Worm (Caenorhabditis elegans) whole organism, midembryonic: Measurements from ENCODE around the gene F48E8.3.

ENCODE experiments used
- T22C8.4 ChIP-seq: fragments of 200-800 bp; sonication (Bioruptor generic); IDR thresholded peaks from 2 replicates; pipeline ENCODE4 v1.3.6; 2022; ENCODE audit warnings: missing genetic modification characterization, missing compliant biosample characterization
- cog-1 ChIP-seq: sonication (generic microtip); optimal IDR thresholded peaks from 2 replicates; lab custom pipeline; 2016; ENCODE audit warnings: missing genetic modification characterization, missing compliant biosample characterization
- flt-1 ChIP-seq: fragments of 200-800 bp; sonication (Bioruptor generic); IDR thresholded peaks from 2 replicates; pipeline ENCODE4 v1.3.6; 2022; ENCODE audit warnings: missing genetic modification characterization, missing compliant biosample characterization
- klf-2 ChIP-seq: fragments of 200-800 bp; sonication (Bioruptor generic); conservative IDR thresholded peaks from 2 replicates; pipeline ENCODE4 v1.3.6; 2022; ENCODE audit warnings: missing genetic modification reagents, missing genetic modification characterization, missing compliant biosample characterization
- med-1 ChIP-seq: sonication (generic microtip); optimal IDR thresholded peaks from 2 replicates; lab custom pipeline; 2017; ENCODE audit warnings: missing genetic modification characterization, mild to moderate bottlenecking, missing compliant biosample characterization, antibody characterized with exemption, missing genetic modification reagents; ENCODE audit not compliant: insufficient read depth
- ref-1 ChIP-seq: fragments of 200-800 bp; sonication (Bioruptor generic); conservative IDR thresholded peaks from 2 replicates; pipeline ENCODE4 v1.3.6; 2022; ENCODE audit warnings: missing genetic modification reagents, missing genetic modification characterization, missing compliant biosample characterization
- tab-1 ChIP-seq: fragments of 200-800 bp; sonication (Bioruptor generic); IDR thresholded peaks from 2 replicates; pipeline ENCODE4 v1.3.6; 2022; ENCODE audit warnings: missing genetic modification characterization, missing compliant biosample characterization
- ztf-23 ChIP-seq: fragments of 200-800 bp; sonication (Bioruptor generic); IDR thresholded peaks from 2 replicates; pipeline ENCODE4 v1.3.6; 2022; ENCODE audit warnings: missing genetic modification reagents, missing genetic modification characterization, missing compliant biosample characterization
- ztf-29 ChIP-seq: fragments of 200-800 bp; sonication (Bioruptor generic); IDR thresholded peaks from 2 replicates; pipeline ENCODE4 v1.3.6; 2022; ENCODE audit warnings: missing genetic modification reagents, missing genetic modification characterization, missing compliant biosample characterization

Gene F48E8.3

DNA sequence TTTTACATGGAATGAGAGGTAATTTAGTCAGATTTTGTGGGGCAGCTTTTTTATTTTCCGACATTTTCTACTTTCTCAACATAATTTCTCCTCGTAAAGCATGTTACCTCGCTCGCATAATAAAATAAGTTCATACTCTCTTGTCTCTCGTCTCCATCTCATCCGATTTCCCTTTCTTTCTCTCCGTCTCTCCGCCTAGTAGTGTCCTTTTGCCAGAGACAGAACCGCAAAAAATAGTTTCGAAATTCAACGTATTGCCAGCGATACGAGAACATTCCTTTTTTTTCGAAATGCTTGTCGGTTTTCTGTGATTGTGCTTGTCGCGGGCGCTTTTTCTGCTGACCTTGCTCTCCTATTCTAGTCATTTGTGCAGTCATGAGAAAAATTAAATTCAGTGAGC is 43.0 kb downstream of the F48E8.3 start:
- no peak for TF ChIP-seq ztf-29 (GFP tag; lab: Robert Waterston, UW)
- TF ChIP-seq flt-1 (GFP tag; lab: Robert Waterston, UW), result 0 out of 2 replicates have a peak, but pooled peaks have one; percentile 16

DNA sequence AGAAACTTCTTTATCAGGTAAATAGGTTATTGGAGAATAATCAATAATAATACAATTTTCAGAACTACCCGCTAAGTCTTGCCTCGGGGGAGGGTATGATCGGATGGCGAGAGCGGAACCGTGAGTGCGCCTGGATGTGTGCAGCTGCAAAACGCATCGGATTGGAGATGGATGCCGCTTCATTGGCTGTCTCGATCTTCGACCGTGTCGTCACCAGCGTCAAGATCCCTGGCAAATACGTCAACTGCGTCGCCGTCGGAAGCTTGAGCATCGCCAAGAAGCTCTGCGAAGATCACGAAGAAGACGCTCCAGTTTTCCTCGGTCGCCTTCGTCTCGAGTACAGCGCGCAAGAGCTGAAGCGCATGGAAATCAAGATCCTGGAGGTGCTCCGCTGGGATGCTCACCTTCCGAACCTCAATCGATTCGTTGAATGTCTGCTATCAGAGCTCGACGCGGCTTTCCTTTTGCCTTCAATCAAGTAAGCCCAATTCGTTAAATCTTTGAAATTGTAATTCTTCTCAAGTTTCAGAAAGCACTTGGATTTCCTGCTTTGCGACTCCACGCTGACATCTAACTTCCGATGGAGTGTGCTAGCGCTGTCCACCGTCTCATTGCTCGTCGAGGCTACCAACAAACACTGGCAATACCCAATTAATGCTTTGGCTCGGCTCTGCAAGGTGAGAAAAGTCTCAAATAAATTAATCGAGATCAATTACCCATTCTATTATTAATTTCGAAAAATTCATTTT is 43.7 kb downstream of the F48E8.3 start:
- TF ChIP-seq flt-1 (GFP tag; lab: Robert Waterston, UW) (0 out of 2 replicates have a peak, but pooled peaks have one; percentile 54), ref-1 (GFP tag; lab: Robert Waterston, UW) (no peak), tab-1 (GFP tag; lab: Robert Waterston, UW) (no peak), cog-1 (no peak), klf-2 (GFP tag; lab: Robert Waterston, UW) (no peak)

DNA sequence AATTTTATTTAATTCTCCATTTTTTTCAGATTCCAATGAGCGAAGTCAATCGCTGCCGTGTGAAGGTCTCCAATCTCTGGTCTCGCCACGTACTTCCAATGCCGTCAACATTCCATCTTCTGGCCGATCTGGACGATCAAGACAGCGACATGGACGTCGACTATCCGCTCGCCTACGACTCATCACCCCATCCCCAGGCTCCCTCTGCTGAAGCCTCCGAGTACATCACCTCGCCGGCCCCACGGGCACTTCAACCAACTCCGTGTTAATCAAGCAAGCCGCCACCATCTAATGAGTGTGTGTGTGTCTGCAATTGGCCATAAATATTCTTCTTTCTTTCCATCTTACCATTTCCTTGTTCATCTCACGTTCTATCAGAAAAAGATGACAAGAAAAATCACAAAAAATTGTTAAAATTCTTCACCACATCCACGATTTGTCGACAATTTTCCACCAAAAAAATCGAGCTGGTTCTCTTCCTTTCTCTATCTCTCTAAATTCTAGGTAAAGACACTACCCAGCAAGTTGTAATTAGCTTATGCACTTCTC is 44.4 kb downstream of the F48E8.3 start:
- no peak for TF ChIP-seq ref-1 (GFP tag; lab: Robert Waterston, UW)
- 0 out of 2 replicates have a peak, but pooled peaks have one; percentile 9 for TF ChIP-seq tab-1 (GFP tag; lab: Robert Waterston, UW)

DNA sequence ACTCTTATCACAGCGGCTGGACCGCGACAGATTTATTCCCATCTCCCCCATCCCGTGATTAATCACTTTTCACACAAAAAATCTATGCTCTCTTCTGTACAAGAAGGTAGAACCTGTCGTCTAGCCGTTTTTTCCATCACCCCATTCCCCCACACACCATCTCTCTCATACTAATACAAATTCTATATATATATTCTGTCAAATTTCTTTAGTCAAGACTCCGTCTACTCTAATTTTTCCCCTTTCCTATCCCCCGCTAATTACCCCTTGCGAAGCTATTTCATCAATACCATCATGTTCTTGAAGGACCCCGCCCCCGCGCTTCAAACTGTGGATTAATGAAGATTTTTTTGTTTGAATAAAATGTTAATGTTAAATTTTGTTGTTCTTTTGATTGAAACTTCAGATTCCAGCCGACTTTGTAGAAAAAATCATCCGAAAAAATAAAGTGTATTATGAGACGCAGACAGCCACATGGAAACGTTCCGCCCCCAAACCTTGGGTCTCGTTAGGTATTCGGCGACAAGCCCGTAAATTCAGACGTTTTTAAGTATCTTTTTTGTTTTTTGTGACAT is 44.9 kb downstream of the F48E8.3 start:
- no peak for TF ChIP-seq ref-1 (GFP tag; lab: Robert Waterston, UW)
- no peak for TF ChIP-seq klf-2 (GFP tag; lab: Robert Waterston, UW)
- TF ChIP-seq ztf-29 (GFP tag; lab: Robert Waterston, UW), result no peak
- 0 out of 2 replicates have a peak, but pooled peaks have one; percentile 52 for TF ChIP-seq ztf-23 (GFP tag; lab: Robert Waterston, UW)

DNA sequence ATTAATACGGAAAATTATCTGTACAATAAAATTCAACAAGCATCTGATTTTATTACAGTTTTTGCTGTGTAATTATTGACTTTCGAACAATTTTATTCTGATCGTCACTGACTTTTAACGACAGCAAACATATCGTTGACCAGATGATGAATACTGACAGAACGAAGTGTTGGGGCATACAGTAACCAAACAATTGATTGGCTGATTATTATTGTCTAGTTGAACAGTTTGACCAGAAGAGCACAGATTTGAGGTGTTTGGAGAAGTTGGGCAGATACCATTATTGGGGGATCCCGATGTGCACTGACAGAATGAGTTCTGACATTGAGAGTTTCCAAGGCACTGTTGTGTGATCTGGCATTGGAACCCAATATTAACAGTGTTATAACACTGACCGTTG is 45.8 kb downstream of the F48E8.3 start:
- no peak for TF ChIP-seq T22C8.4 (GFP tag; lab: Robert Waterston, UW)
- no peak for TF ChIP-seq flt-1 (GFP tag; lab: Robert Waterston, UW)
- TF ChIP-seq med-1 (GFP tag; lab: Kevin White, UChicago), result no peak
- no peak for TF ChIP-seq ref-1 (GFP tag; lab: Robert Waterston, UW)
- TF ChIP-seq cog-1, result no peak
- TF ChIP-seq tab-1 (GFP tag; lab: Robert Waterston, UW), result no peak
- no peak for TF ChIP-seq ztf-29 (GFP tag; lab: Robert Waterston, UW)
- no peak for TF ChIP-seq ztf-23 (GFP tag; lab: Robert Waterston, UW)
- no peak for TF ChIP-seq klf-2 (GFP tag; lab: Robert Waterston, UW)

DNA sequence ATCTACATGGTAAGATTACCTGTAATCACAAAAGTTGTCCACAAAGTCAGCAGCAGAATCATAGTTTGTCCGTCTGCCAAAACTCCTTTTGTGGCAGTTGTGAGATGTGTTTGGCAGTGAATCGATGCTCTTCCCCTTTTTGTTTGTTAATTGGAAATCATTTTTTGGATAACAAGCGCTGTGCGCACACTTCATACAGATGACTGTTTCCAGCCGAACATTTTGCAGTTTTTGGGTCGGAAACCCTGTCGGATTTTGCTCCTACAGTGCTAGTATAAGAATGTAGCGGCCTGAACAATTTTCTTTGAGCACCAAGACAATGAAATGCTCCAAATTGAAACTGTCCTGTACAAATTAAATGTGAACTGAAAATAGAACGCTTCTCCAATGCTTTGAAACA is 47.5 kb downstream of the F48E8.3 start, which contains the start of gene D1044.7:
Gene D1044.7 (minus strand): TSS at position 101 of the 400 bp plus-strand sequence.
- no peak for TF ChIP-seq med-1 (GFP tag; lab: Kevin White, UChicago)
- TF ChIP-seq ref-1 (GFP tag; lab: Robert Waterston, UW), result no peak
- TF ChIP-seq cog-1, result no peak
- no peak for TF ChIP-seq tab-1 (GFP tag; lab: Robert Waterston, UW)
- TF ChIP-seq ztf-23 (GFP tag; lab: Robert Waterston, UW), result no peak
- no peak for TF ChIP-seq T22C8.4 (GFP tag; lab: Robert Waterston, UW)
- no peak for TF ChIP-seq flt-1 (GFP tag; lab: Robert Waterston, UW)
- TF ChIP-seq ztf-29 (GFP tag; lab: Robert Waterston, UW), result no peak
- no peak for TF ChIP-seq klf-2 (GFP tag; lab: Robert Waterston, UW)

DNA sequence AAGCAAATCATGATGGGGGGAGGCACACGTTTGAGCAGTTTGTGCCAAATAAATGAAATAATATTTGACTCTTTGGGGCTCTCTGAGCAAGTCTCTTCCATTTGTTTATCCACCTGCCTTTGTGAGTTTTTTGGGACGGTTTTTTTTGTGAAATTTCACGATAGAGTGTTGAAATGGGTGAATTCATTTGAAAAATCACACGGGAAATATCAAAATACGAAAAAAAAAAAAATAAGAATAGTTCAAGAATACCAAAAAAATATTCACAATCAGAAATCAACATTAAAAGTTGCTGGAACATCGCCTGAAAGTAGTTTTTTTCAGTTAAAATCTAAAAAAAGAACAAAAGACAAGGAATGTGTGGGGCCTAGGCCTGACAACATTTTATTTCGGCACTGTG is 51.3 kb downstream of the F48E8.3 start, which contains the start of gene pqn-25:
Gene pqn-25 (minus strand): TSS at position 101 of the 400 bp plus-strand sequence.
- no peak for TF ChIP-seq cog-1
- TF ChIP-seq ztf-23 (GFP tag; lab: Robert Waterston, UW), result no peak
